Worm (Caenorhabditis elegans): ENCODE data around the gene Y39A3CL.7.

Y39A3CL.7 gene

ce11 chrIII:1777468-1777867, 47.3 kb upstream of the Y39A3CL.7 start, which contains the start of gene Y39A3CL.3 (continued):
- no peak for TF ChIP-seq nhr-71 (tag; optimal IDR thresholded peaks at IDR 0.05)
- TF ChIP-seq jun-1 (tag; optimal IDR thresholded peaks at IDR 0.05), result no peak
- TF ChIP-seq unc-86 (tag; optimal IDR thresholded peaks at IDR 0.05), result no peak
- TF ChIP-seq vab-15 (tag; optimal IDR thresholded peaks at IDR 0.05), result no peak

ce11 chrIII:1777969-1778368, 46.8 kb upstream of the Y39A3CL.7 start, which contains the start of gene Y39A3CL.4:
Y39A3CL.4 (minus strand) TSS chrIII:1778069.
- TF ChIP-seq fkh-8 (tag; optimal IDR thresholded peaks at IDR 0.05) (no peak), nhr-11 (tag; optimal IDR thresholded peaks at IDR 0.05) (no peak), grh-1 (GFP tag; IDR thresholded peaks at IDR 0.05) (no peak), snpc-4 (tag; optimal IDR thresholded peaks at IDR 0.05) (no peak), tlp-1 (tag; optimal IDR thresholded peaks at IDR 0.05) (no peak), nhr-237 (tag; optimal IDR thresholded peaks at IDR 0.05) (no peak), vab-15 (tag; optimal IDR thresholded peaks at IDR 0.05) (no peak)

ce11 chrIII:1785776-1786175, 38.9 kb upstream of the Y39A3CL.7 start:
- TF ChIP-seq C04F5.9 (tag; optimal IDR thresholded peaks at IDR 0.05) (no peak), egl-27 (tag; optimal IDR thresholded peaks at IDR 0.05) (no peak), nhr-20 (tag; optimal IDR thresholded peaks at IDR 0.05) (no peak), ama-1 (optimal IDR thresholded peaks at IDR 0.05) (no peak), ets-5 (GFP tag; IDR thresholded peaks at IDR 0.05) (no peak), ztf-4 (tag; optimal IDR thresholded peaks at IDR 0.05) (no peak), hlh-4 (tag; optimal IDR thresholded peaks at IDR 0.05) (no peak), nhr-90 (tag; optimal IDR thresholded peaks at IDR 0.05; ENCODE audit: poor library complexity) (no peak), blmp-1 (tag; optimal IDR thresholded peaks at IDR 0.05) (no peak), ceh-82 (tag; optimal IDR thresholded peaks at IDR 0.05) (peak in 2 of 3 experiments; percentile 47 to 91), lin-35 (GFP tag; optimal IDR thresholded peaks at IDR 0.05) (peak in 1 of 2 experiments; percentile 52), vab-15 (tag; optimal IDR thresholded peaks at IDR 0.05) (no peak), ztf-11 (tag; optimal IDR thresholded peaks at IDR 0.05) (no peak), grh-1 (GFP tag; IDR thresholded peaks at IDR 0.05) (no peak), nhr-77 (tag; optimal IDR thresholded peaks at IDR 0.05) (no peak), fkh-8 (tag; optimal IDR thresholded peaks at IDR 0.05) (peak; percentile 82), swsn-7 (tag; optimal IDR thresholded peaks at IDR 0.05) (peak; percentile 51), dsc-1 (tag; optimal IDR thresholded peaks at IDR 0.05) (peak; percentile 19), nhr-85 (tag) (peak; percentile 2), aly-2 (tag; optimal IDR thresholded peaks at IDR 0.05) (no peak), rnt-1 (tag; optimal IDR thresholded peaks at IDR 0.05) (no peak), pag-3 (tag; optimal IDR thresholded peaks at IDR 0.05; ENCODE audit: borderline replicate concordance, insufficient read depth) (no peak), snpc-4 (tag; optimal IDR thresholded peaks at IDR 0.05) (no peak), xbp-1 (tag; optimal IDR thresholded peaks at IDR 0.05) (peak; percentile 7), nhr-71 (tag; optimal IDR thresholded peaks at IDR 0.05) (peak; percentile 55), irx-1 (tag; optimal IDR thresholded peaks at IDR 0.05) (no peak), Y116A8C.19 (tag; optimal IDR thresholded peaks at IDR 0.05; ENCODE audit: borderline replicate concordance) (no peak), mab-9 (GFP tag; IDR thresholded peaks at IDR 0.05) (no peak), alr-1 (tag; optimal IDR thresholded peaks at IDR 0.05; ENCODE audit: borderline replicate concordance) (no peak), sptf-1 (tag; optimal IDR thresholded peaks at IDR 0.05) (no peak), fkh-4 (tag; optimal IDR thresholded peaks at IDR 0.05; ENCODE audit: borderline replicate concordance) (no peak), pqm-1 (tag; optimal IDR thresholded peaks at IDR 0.05) (no peak), jun-1 (tag; optimal IDR thresholded peaks at IDR 0.05) (no peak), nhr-19 (GFP tag; conservative IDR thresholded peaks at IDR 0.05) (peak; percentile 34), lin-39 (tag; optimal IDR thresholded peaks at IDR 0.05) (no peak), zag-1 (tag; optimal IDR thresholded peaks at IDR 0.05) (peak; percentile 4), mef-2 (tag; optimal IDR thresholded peaks at IDR 0.05) (no peak), nhr-12 (tag; optimal IDR thresholded peaks at IDR 0.05) (no peak), ceh-88 (GFP tag; IDR thresholded peaks at IDR 0.05) (no peak), lin-15B (tag; optimal IDR thresholded peaks at IDR 0.05) (peak; percentile 11), lin-14 (GFP tag; optimal IDR thresholded peaks at IDR 0.05) (peak; percentile 86), unc-98 (GFP tag; IDR thresholded peaks at IDR 0.05) (no peak), ceh-90 (tag; optimal IDR thresholded peaks at IDR 0.05) (no peak), mdl-1 (tag; optimal IDR thresholded peaks at IDR 0.05) (no peak), unc-62 (GFP tag; optimal IDR thresholded peaks at IDR 0.05) (no peak)

Measured in whole organism, L1 larva.